Worm (Caenorhabditis elegans) whole organism, L2 larva: Measurements from ENCODE around the gene Y51H4A.938.

Experiments used
- dmd-4 ChIP-seq: sonication (generic microtip); optimal IDR thresholded peaks from 2 replicates; lab custom pipeline; 2017; ENCODE audit warnings: missing biosample characterization, missing genetic modification characterization
- lin-39 ChIP-seq: fragments of 150-350 bp; optimal IDR thresholded peaks from 2 replicates; lab custom pipeline; 2014; ENCODE audit warnings: missing biosample characterization, missing genetic modification reagents, missing genetic modification characterization
- lsy-2 ChIP-seq, 2 experiments: fragments of 150-350 bp in 1 of 2; sonication (generic microtip) in 1 of 2; optimal IDR thresholded peaks; 2 replicates each; lab custom pipeline; 2014 to 2017; ENCODE audit warnings: missing biosample characterization in 2 of 2, missing genetic modification characterization in 2 of 2
- mdl-1 ChIP-seq, 2 experiments: fragments of 150-350 bp in 1 of 2; sonication (generic microtip) in 1 of 2; optimal IDR thresholded peaks; 2 replicates each; lab custom pipeline; 2017; ENCODE audit warnings: missing biosample characterization in 2 of 2, missing genetic modification characterization in 2 of 2
- nhr-237 ChIP-seq: fragments of 150-350 bp; optimal IDR thresholded peaks from 2 replicates; lab custom pipeline; 2014; ENCODE audit warnings: missing biosample characterization, missing genetic modification characterization
- nhr-25 ChIP-seq: fragments of 150-350 bp; sonication (generic microtip); optimal IDR thresholded peaks from 3 replicates; lab custom pipeline; 2014; ENCODE audit warnings: missing biosample characterization, missing genetic modification characterization
- nhr-6 ChIP-seq: fragments of 150-350 bp; optimal IDR thresholded peaks from 2 replicates; lab custom pipeline; 2014; ENCODE audit warnings: missing biosample characterization, missing genetic modification characterization
- skn-1 ChIP-seq: sonication (generic microtip); optimal IDR thresholded peaks from 2 replicates; lab custom pipeline; 2017; ENCODE audit warnings: missing biosample characterization, missing genetic modification characterization
- unc-62 ChIP-seq: fragments of 150-350 bp; optimal IDR thresholded peaks from 2 replicates; lab custom pipeline; 2014; ENCODE audit warnings: missing biosample characterization, missing genetic modification reagents, missing genetic modification characterization
- ztf-11 ChIP-seq: sonication (generic microtip); optimal IDR thresholded peaks from 2 replicates; lab custom pipeline; 2017; ENCODE audit warnings: missing biosample characterization, missing genetic modification characterization
- ztf-4 ChIP-seq: fragments of 150-350 bp; optimal IDR thresholded peaks from 2 replicates; lab custom pipeline; 2014; ENCODE audit warnings: missing biosample characterization, missing genetic modification characterization

- TF ChIP-seq skn-1 (tag; lab: Kevin White, UChicago) (no peak), nhr-25 (tag; lab: Kevin White, UChicago) (no peak), lsy-2 (tag; optimal IDR thresholded peaks at IDR 0.05; lab: Kevin White, UChicago) (no peak), ztf-11 (no peak), unc-62 (no peak), mdl-1 (tag; optimal IDR thresholded peaks at IDR 0.05; lab: Kevin White, UChicago) (no peak), nhr-237 (tag; lab: Kevin White, UChicago) (no peak), lin-39 (tag; lab: Kevin White, UChicago) (no peak), ztf-4 (tag; lab: Kevin White, UChicago) (no peak), dmd-4 (tag; lab: Kevin White, UChicago) (no peak), nhr-6 (tag; lab: Kevin White, UChicago) (no peak)
Measured at ce11 chrIV:16502387-16502786, 21.4 kb downstream of the Y51H4A.938 start.
